Worm (Caenorhabditis elegans) whole organism, L1 larva: ENCODE measurements around the gene R05D8.11.
A peak's percentile ranks its signal among the peaks of the same experiment; 100 is the strongest.

Experiments used
- C16A3.4 ChIP-seq: fragments of 150-350 bp; optimal IDR thresholded peaks from 2 replicates; lab custom pipeline; 2014; ENCODE audit warnings: missing biosample characterization, missing genetic modification characterization
- blmp-1 ChIP-seq: fragments of 150-350 bp; optimal IDR thresholded peaks from 2 replicates; lab custom pipeline; 2014; ENCODE audit warnings: missing biosample characterization, missing genetic modification characterization
- ceh-8 ChIP-seq: fragments of 200-800 bp; sonication (Bioruptor generic); optimal IDR thresholded peaks from 2 replicates; lab custom pipeline; 2018; ENCODE audit warnings: mild to moderate bottlenecking, missing genetic modification characterization, moderate library complexity, missing compliant biosample characterization
- ceh-88 ChIP-seq: fragments of 200-800 bp; sonication (Bioruptor generic); IDR thresholded peaks from 2 replicates; pipeline ENCODE4 v1.3.6; 2022; ENCODE audit warnings: missing genetic modification characterization, missing compliant biosample characterization
- ces-1 ChIP-seq: fragments of 150-350 bp; optimal IDR thresholded peaks from 2 replicates; lab custom pipeline; 2014; ENCODE audit warnings: missing biosample characterization, missing genetic modification reagents, missing genetic modification characterization
- dpl-1 ChIP-seq, 3 experiments: fragments of 150-350 bp in 2 of 3; sonication (generic microtip) in 1 of 3; optimal IDR thresholded peaks; 2 replicates each; lab custom pipeline; 2014 to 2017; ENCODE audit warnings: missing biosample characterization in 3 of 3, missing genetic modification characterization in 3 of 3, missing genetic modification reagents in 3 of 3
- efl-3 ChIP-seq: fragments of 200-800 bp; sonication (Bioruptor generic); optimal IDR thresholded peaks from 2 replicates; lab custom pipeline; 2018; ENCODE audit warnings: mild to moderate bottlenecking, missing genetic modification characterization, missing compliant biosample characterization
- egl-13 ChIP-seq: sonication (generic microtip); optimal IDR thresholded peaks from 2 replicates; lab custom pipeline; 2016; ENCODE audit warnings: missing genotype, missing genetic modification reagents, missing genetic modification characterization, missing compliant biosample characterization
- egl-27 ChIP-seq, 2 experiments: fragments of 150-350 bp in 1 of 2; sonication (generic microtip); optimal IDR thresholded peaks; 3 replicates each; lab custom pipeline; 2017 to 2018; ENCODE audit warnings: missing biosample characterization in 2 of 2, missing genetic modification characterization in 2 of 2, missing genetic modification reagents in 2 of 2
- elt-2 ChIP-seq: sonication (generic microtip); optimal IDR thresholded peaks from 2 replicates; lab custom pipeline; 2016; ENCODE audit warnings: missing genetic modification characterization, mild to moderate bottlenecking, inconsistent platforms, missing compliant biosample characterization, missing genetic modification reagents
- elt-3 ChIP-seq, 6 experiments: fragments of 150-350 bp in 1 of 6; sonication (generic microtip); optimal IDR thresholded peaks; 2 replicates each; lab custom pipeline; 2017 to 2018; ENCODE audit warnings: missing biosample characterization in 6 of 6, missing genetic modification characterization in 6 of 6, inconsistent platforms in 1 of 6
- ets-5 ChIP-seq: fragments of 200-800 bp; sonication (Bioruptor generic); IDR thresholded peaks from 2 replicates; pipeline ENCODE4 v1.3.6; 2022; ENCODE audit warnings: missing genetic modification characterization, missing compliant biosample characterization
- fkh-10 ChIP-seq: sonication (generic microtip); optimal IDR thresholded peaks from 2 replicates; lab custom pipeline; 2017; ENCODE audit warnings: missing biosample characterization, missing genetic modification reagents, missing genetic modification characterization
- fkh-4 ChIP-seq: sonication (generic microtip); optimal IDR thresholded peaks from 2 replicates; lab custom pipeline; 2016; ENCODE audit warnings: missing compliant biosample characterization, missing genetic modification characterization, borderline replicate concordance
- fos-1 ChIP-seq: fragments of 150-350 bp; optimal IDR thresholded peaks from 2 replicates; lab custom pipeline; 2014; ENCODE audit warnings: missing biosample characterization, missing genetic modification characterization
- grh-1 ChIP-seq: fragments of 200-800 bp; sonication (Bioruptor generic); IDR thresholded peaks from 2 replicates; pipeline ENCODE4 v1.3.6; 2022; ENCODE audit warnings: missing genetic modification reagents, missing genetic modification characterization, missing compliant biosample characterization
- hlh-4 ChIP-seq: sonication (generic microtip); optimal IDR thresholded peaks from 2 replicates; lab custom pipeline; 2016; ENCODE audit warnings: mild to moderate bottlenecking, missing genetic modification characterization, missing compliant biosample characterization
- irx-1 ChIP-seq: sonication (generic microtip); optimal IDR thresholded peaks from 2 replicates; lab custom pipeline; 2016; ENCODE audit warnings: missing genetic modification characterization, missing compliant biosample characterization
- jun-1 ChIP-seq: fragments of 150-350 bp; optimal IDR thresholded peaks from 2 replicates; lab custom pipeline; 2014; ENCODE audit warnings: missing biosample characterization, missing genetic modification reagents, missing genetic modification characterization
- lin-14 ChIP-seq: fragments of 200-800 bp; sonication (Bioruptor generic); optimal IDR thresholded peaks from 2 replicates; lab custom pipeline; 2018; ENCODE audit warnings: mild to moderate bottlenecking, missing genetic modification characterization, moderate library complexity, missing compliant biosample characterization
- lin-35 ChIP-seq, 2 experiments: fragments of 150-350 bp; optimal IDR thresholded peaks; 2 replicates each; lab custom pipeline; 2014; ENCODE audit warnings: missing biosample characterization in 2 of 2, missing genetic modification characterization in 2 of 2, missing genetic modification reagents in 2 of 2
- lir-3 ChIP-seq: sonication (generic microtip); optimal IDR thresholded peaks from 2 replicates; lab custom pipeline; 2016; ENCODE audit warnings: mild to moderate bottlenecking, missing genetic modification characterization, moderate library complexity, missing compliant biosample characterization; ENCODE audit not compliant: poor library complexity
- lsy-2 ChIP-seq, 2 experiments: fragments of 150-350 bp; optimal IDR thresholded peaks; 2 replicates each; lab custom pipeline; 2014; ENCODE audit warnings: missing biosample characterization in 2 of 2, missing genetic modification characterization in 2 of 2
- mab-9 ChIP-seq: fragments of 200-800 bp; sonication (Bioruptor generic); IDR thresholded peaks from 2 replicates; pipeline ENCODE4 v1.3.6; 2022; ENCODE audit warnings: missing genetic modification reagents, missing genetic modification characterization, missing compliant biosample characterization
- mep-1 ChIP-seq: fragments of 150-350 bp; optimal IDR thresholded peaks from 2 replicates; lab custom pipeline; 2014; ENCODE audit warnings: missing biosample characterization, missing genetic modification characterization
- nhr-20 ChIP-seq: sonication (generic microtip); optimal IDR thresholded peaks from 2 replicates; lab custom pipeline; 2016; ENCODE audit warnings: mild to moderate bottlenecking, missing genetic modification characterization, missing compliant biosample characterization
- nhr-237 ChIP-seq: fragments of 150-350 bp; optimal IDR thresholded peaks from 2 replicates; lab custom pipeline; 2014; ENCODE audit warnings: missing biosample characterization, missing genetic modification characterization
- nhr-77 ChIP-seq: fragments of 150-350 bp; optimal IDR thresholded peaks from 2 replicates; lab custom pipeline; 2014; ENCODE audit warnings: missing biosample characterization, missing genetic modification characterization
- nhr-85 ChIP-seq: sonication (generic microtip); peaks from one replicate; lab custom pipeline; 2016; ENCODE audit warnings: missing genetic modification characterization, inconsistent platforms, missing compliant biosample characterization
- nhr-90 ChIP-seq: sonication (generic microtip); optimal IDR thresholded peaks from 2 replicates; lab custom pipeline; 2016; ENCODE audit warnings: mild to moderate bottlenecking, missing genetic modification characterization, missing compliant biosample characterization; ENCODE audit not compliant: poor library complexity
- pax-3 ChIP-seq: fragments of 200-800 bp; sonication (Bioruptor generic); optimal IDR thresholded peaks from 2 replicates; lab custom pipeline; 2018; ENCODE audit warnings: mild to moderate bottlenecking, missing genetic modification characterization, moderate library complexity, missing compliant biosample characterization
- skn-1 ChIP-seq: fragments of 150-350 bp; optimal IDR thresholded peaks from 2 replicates; lab custom pipeline; 2014; ENCODE audit warnings: missing biosample characterization, missing genetic modification characterization
- sox-4 ChIP-seq: sonication (generic microtip); optimal IDR thresholded peaks from 2 replicates; lab custom pipeline; 2016; ENCODE audit warnings: missing genetic modification characterization, missing compliant biosample characterization
- sup-37 ChIP-seq: fragments of 200-800 bp; sonication (Bioruptor generic); optimal IDR thresholded peaks from 2 replicates; lab custom pipeline; 2018; ENCODE audit warnings: mild to moderate bottlenecking, missing genetic modification characterization, missing compliant biosample characterization
- tlp-1 ChIP-seq: fragments of 150-350 bp; optimal IDR thresholded peaks from 2 replicates; lab custom pipeline; 2014; ENCODE audit warnings: missing biosample characterization, missing genetic modification characterization
- unc-30 ChIP-seq: sonication (generic microtip); optimal IDR thresholded peaks from 2 replicates; lab custom pipeline; 2017; ENCODE audit warnings: missing biosample characterization, missing genetic modification characterization
- unc-62 ChIP-seq: fragments of 150-350 bp; optimal IDR thresholded peaks from 2 replicates; lab custom pipeline; 2014; ENCODE audit warnings: missing biosample characterization, missing genetic modification reagents, missing genetic modification characterization
- zag-1 ChIP-seq: fragments of 150-350 bp; optimal IDR thresholded peaks from 2 replicates; lab custom pipeline; 2014; ENCODE audit warnings: missing biosample characterization, missing genetic modification characterization
- zip-4 ChIP-seq: fragments of 200-800 bp; sonication (Bioruptor generic); optimal IDR thresholded peaks from 2 replicates; lab custom pipeline; 2018; ENCODE audit warnings: mild to moderate bottlenecking, missing genetic modification characterization, moderate library complexity, missing compliant biosample characterization
- ztf-4 ChIP-seq: fragments of 150-350 bp; optimal IDR thresholded peaks from 2 replicates; lab custom pipeline; 2014; ENCODE audit warnings: missing biosample characterization, missing genetic modification characterization

Gene R05D8.11

ce11 chrV:2767465-2767864, 13.2 kb downstream of the R05D8.11 start, which contains the start of gene R05D8.9:
R05D8.9 (minus strand) TSS chrV:2767565.
- no peak for TF ChIP-seq egl-13 (tag; lab: Kevin White, UChicago)
- TF ChIP-seq blmp-1 = no peak
- no peak for TF ChIP-seq lin-14
- no peak for TF ChIP-seq sox-4
- no peak for TF ChIP-seq fkh-10
- TF ChIP-seq fkh-4 (tag; lab: Kevin White, UChicago) = no peak
- no peak for TF ChIP-seq unc-30 (tag; lab: Kevin White, UChicago)
- no peak for TF ChIP-seq lir-3 (tag; lab: Kevin White, UChicago)
- no peak for TF ChIP-seq elt-3 (tag; optimal IDR thresholded peaks at IDR 0.05; lab: Kevin White, UChicago)
- TF ChIP-seq nhr-237 (tag; lab: Kevin White, UChicago) = no peak
- no peak for TF ChIP-seq egl-27 (tag; optimal IDR thresholded peaks at IDR 0.05; lab: Kevin White, UChicago)
- TF ChIP-seq tlp-1 = no peak
- no peak for TF ChIP-seq lsy-2 (tag; optimal IDR thresholded peaks at IDR 0.05; lab: Kevin White, UChicago)
- no peak for TF ChIP-seq nhr-77 (tag; lab: Kevin White, UChicago)
- TF ChIP-seq hlh-4 (tag; lab: Kevin White, UChicago) = no peak
- no peak for TF ChIP-seq jun-1 (tag; lab: Kevin White, UChicago)

ce11 chrV:2765052-2765451, 15.6 kb downstream of the R05D8.11 start, which contains the start of gene dhs-14:
dhs-14 (minus strand) TSS chrV:2765200.
- peak in 1 of 2 experiments; percentile 21 for TF ChIP-seq lin-35 (GFP tag; optimal IDR thresholded peaks at IDR 0.05; lab: Kevin White, UChicago)
- no peak for TF ChIP-seq ztf-4 (tag; lab: Kevin White, UChicago)
- peak; percentile 71 for TF ChIP-seq elt-2 (tag; lab: Kevin White, UChicago)
- no peak for TF ChIP-seq zip-4 (GFP tag; lab: Kevin White, UChicago)
- no peak for TF ChIP-seq nhr-90 (tag; lab: Kevin White, UChicago)

ce11 chrV:2763105-2763504, 17.6 kb downstream of the R05D8.11 start, which contains the start of gene R05D8.7:
R05D8.7 (minus strand) TSS chrV:2763208.
- TF ChIP-seq mab-9 (GFP tag; lab: Robert Waterston, UW) = no peak
- no peak for TF ChIP-seq sup-37 (GFP tag; lab: Kevin White, UChicago)
- peak; percentile 57 for TF ChIP-seq nhr-20 (tag; lab: Kevin White, UChicago)
- no peak for TF ChIP-seq irx-1 (tag; lab: Kevin White, UChicago)
- TF ChIP-seq skn-1 (tag; lab: Kevin White, UChicago) = peak; percentile 32
- no peak for TF ChIP-seq nhr-237 (tag; lab: Kevin White, UChicago)
- TF ChIP-seq, all 84 proteins: peak for 2

- no peak for TF ChIP-seq nhr-85
Observed at ce11 chrV:2761470-2761869, 19.2 kb downstream of the R05D8.11 start.

- TF ChIP-seq mep-1 (tag; lab: Kevin White, UChicago) (no peak), ceh-88 (GFP tag; lab: Robert Waterston, UW) (no peak), elt-2 (tag; lab: Kevin White, UChicago) (no peak), fos-1 (tag; lab: Kevin White, UChicago) (no peak), hlh-4 (tag; lab: Kevin White, UChicago) (no peak), ceh-8 (no peak), irx-1 (tag; lab: Kevin White, UChicago) (no peak), ces-1 (GFP tag; lab: Kevin White, UChicago) (no peak), efl-3 (GFP tag; lab: Kevin White, UChicago) (no peak), C16A3.4 (tag; lab: Kevin White, UChicago) (no peak), unc-62 (no peak), dpl-1 (GFP tag; optimal IDR thresholded peaks at IDR 0.05; lab: Kevin White, UChicago) (no peak), pax-3 (no peak), lin-35 (GFP tag; optimal IDR thresholded peaks at IDR 0.05; lab: Kevin White, UChicago) (no peak), egl-13 (tag; lab: Kevin White, UChicago) (no peak), zag-1 (tag; lab: Kevin White, UChicago) (no peak), grh-1 (GFP tag; lab: Robert Waterston, UW) (no peak), egl-27 (tag; optimal IDR thresholded peaks at IDR 0.05; lab: Kevin White, UChicago) (no peak), zip-4 (GFP tag; lab: Kevin White, UChicago) (no peak), ets-5 (GFP tag; lab: Robert Waterston, UW) (no peak)
- TF ChIP-seq, all 84 proteins: peak for 0
Observed at ce11 chrV:2759456-2759855, 21.2 kb downstream of the R05D8.11 start, which contains the start of gene srg-58. srg-58 (minus strand) TSS chrV:2759556.
